Fruit fly (Drosophila melanogaster): ENCODE measurements around the gene Mulk.

The Mulk gene

dm6 chr2L:10221387-10221705 lies 48.5 kb upstream of the Mulk start (continued):
- TF ChIP-seq CG12659 (GFP tag; optimal IDR thresholded peaks at IDR 0.05), result no peak
- TF ChIP-seq C15 (GFP tag; IDR thresholded peaks at IDR 0.05), result no peak
- TF ChIP-seq sr (GFP tag; IDR thresholded peaks at IDR 0.05), result no peak
- no peak for TF ChIP-seq CG5180 (GFP tag; optimal IDR thresholded peaks at IDR 0.05)

DNA sequence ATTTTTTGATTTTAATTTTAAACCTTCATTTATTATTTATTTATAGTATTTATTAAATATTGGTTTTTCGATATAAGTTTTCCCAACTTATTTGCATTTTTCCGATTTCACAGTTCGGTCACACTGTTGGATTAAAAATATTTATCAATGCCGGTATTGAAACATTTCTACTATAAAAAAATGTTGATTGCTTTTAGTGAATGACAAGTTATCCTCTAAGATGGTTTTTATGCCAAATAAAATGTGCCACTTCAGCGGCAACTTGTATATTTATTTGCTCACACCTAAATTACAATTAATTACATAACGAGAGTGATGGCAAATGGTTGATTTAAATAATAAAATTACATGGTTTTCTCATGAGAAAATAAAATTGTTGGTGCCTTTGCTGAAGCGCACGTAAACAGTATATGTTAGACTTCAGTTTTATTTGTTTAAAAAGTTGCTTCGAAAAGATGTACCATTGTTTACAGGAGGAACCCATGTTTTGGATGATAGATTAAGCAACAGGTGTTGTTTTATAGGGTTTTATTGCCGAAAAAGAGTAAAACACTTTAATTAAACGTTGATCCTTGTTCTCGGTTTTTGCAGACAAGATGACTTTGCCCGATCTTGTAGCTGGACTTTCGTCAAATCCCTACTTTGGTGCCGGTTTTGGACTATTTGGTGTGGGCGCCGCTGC lies 47.2 kb upstream of the Mulk start, which contains the start of gene Bcs1:
Bcs1 (plus strand) TSS at position 108 of the 682 bp plus-strand sequence.
- TF ChIP-seq CG30020 (tag; optimal IDR thresholded peaks at IDR 0.05) (peak; percentile 69), CG2712 (tag; optimal IDR thresholded peaks at IDR 0.05) (peak; percentile 19), pros (GFP tag; optimal IDR thresholded peaks at IDR 0.05) (no peak), gfzf (GFP tag; optimal IDR thresholded peaks at IDR 0.05) (peak; percentile 57), TFAM (GFP tag; optimal IDR thresholded peaks at IDR 0.05) (no peak), nerfin-1 (tag; optimal IDR thresholded peaks at IDR 0.05) (peak; percentile 21), trem (tag; optimal IDR thresholded peaks at IDR 0.05) (peak; percentile 48), lbe (GFP tag; optimal IDR thresholded peaks at IDR 0.05) (peak; percentile 62), CG14710 (tag; optimal IDR thresholded peaks at IDR 0.05) (peak; percentile 15), CG15601 (tag; optimal IDR thresholded peaks at IDR 0.05) (peak; percentile 15), Pdp1 (GFP tag; optimal IDR thresholded peaks at IDR 0.05) (peak in 1 of 2 experiments; percentile 95), CG9797 (GFP tag; optimal IDR thresholded peaks at IDR 0.05) (peak; percentile 45), sd (tag; optimal IDR thresholded peaks at IDR 0.05) (peak; percentile 27), stwl (tag; optimal IDR thresholded peaks at IDR 0.05) (peak; percentile 24), YL-1 (GFP tag; optimal IDR thresholded peaks at IDR 0.05) (peak; percentile 26), Dp (GFP tag; optimal IDR thresholded peaks at IDR 0.05) (peak; percentile 26), vfl (GFP tag; optimal IDR thresholded peaks at IDR 0.05) (no peak), Fer2 (tag; optimal IDR thresholded peaks at IDR 0.05) (no peak), scrt (GFP tag; optimal IDR thresholded peaks at IDR 0.05) (peak; percentile 15), exex (tag; optimal IDR thresholded peaks at IDR 0.05) (no peak), odd (GFP tag; optimal IDR thresholded peaks at IDR 0.05) (no peak), MESR4 (GFP tag; optimal IDR thresholded peaks at IDR 0.05) (peak; percentile 13), eve (GFP tag; optimal IDR thresholded peaks at IDR 0.05) (peak in 1 of 2 experiments; percentile 69), CG10267 (tag; optimal IDR thresholded peaks at IDR 0.05) (peak; percentile 9), CG4617 (GFP tag; optimal IDR thresholded peaks at IDR 0.05; ENCODE audit: borderline replicate concordance) (peak; percentile 8), kah (GFP tag; optimal IDR thresholded peaks at IDR 0.05) (peak; percentile 91), pzg (GFP tag; optimal IDR thresholded peaks at IDR 0.05) (peak; percentile 25)

- TF ChIP-seq lbe (GFP tag; optimal IDR thresholded peaks at IDR 0.05) (peak; percentile 16), CG2116 (GFP tag; optimal IDR thresholded peaks at IDR 0.05) (no peak), CG16863 (GFP tag; optimal IDR thresholded peaks at IDR 0.05) (no peak), CG10462 (GFP tag; optimal IDR thresholded peaks at IDR 0.05) (no peak), NfI (GFP tag; optimal IDR thresholded peaks at IDR 0.05) (no peak), CG7745 (tag; optimal IDR thresholded peaks at IDR 0.05) (no peak), Antp (GFP tag; optimal IDR thresholded peaks at IDR 0.05) (no peak), gsb (GFP tag; IDR thresholded peaks at IDR 0.05) (no peak), CG6689 (GFP tag; IDR thresholded peaks at IDR 0.05) (no peak), TFAM (GFP tag; optimal IDR thresholded peaks at IDR 0.05) (no peak), sd (tag; optimal IDR thresholded peaks at IDR 0.05) (no peak), CG7372 (GFP tag; IDR thresholded peaks at IDR 0.05) (no peak), Ssrp (tag; optimal IDR thresholded peaks at IDR 0.05) (no peak), Opbp (GFP tag; IDR thresholded peaks at IDR 0.05; ENCODE audit: partially characterized antibody) (no peak), MESR4 (GFP tag; optimal IDR thresholded peaks at IDR 0.05) (peak; percentile 67), CG12391 (tag; optimal IDR thresholded peaks at IDR 0.05) (no peak), CG3407 (GFP tag; optimal IDR thresholded peaks at IDR 0.05) (no peak), Sox102F (GFP tag; optimal IDR thresholded peaks at IDR 0.05) (no peak), scrt (GFP tag; optimal IDR thresholded peaks at IDR 0.05) (no peak)
Observed at dm6 chr2L:10226213-10226723, 43.6 kb upstream of the Mulk start.

All from whole organism, embryonic.